Worm (Caenorhabditis elegans): Measurements from ENCODE around the gene ani-2.
A peak's percentile ranks its signal among the peaks of the same experiment; 100 is the strongest.

Gene ani-2

ce11 chrII:6345195-6346158 lies 19.7 kb downstream of the ani-2 start, which contains the start of gene C32D5.8:
Gene C32D5.8, minus strand, starts transcription at chrII:6345964.
- TF ChIP-seq ama-1 (optimal IDR thresholded peaks at IDR 0.05) = no peak
- no peak for TF ChIP-seq egl-27 (tag; optimal IDR thresholded peaks at IDR 0.05)
- no peak for TF ChIP-seq lin-39 (tag; optimal IDR thresholded peaks at IDR 0.05)
- TF ChIP-seq pqm-1 (tag; optimal IDR thresholded peaks at IDR 0.05) = peak; percentile 23
- TF ChIP-seq nhr-67 (tag; optimal IDR thresholded peaks at IDR 0.05) = no peak
- no peak for TF ChIP-seq skn-1 (tag; optimal IDR thresholded peaks at IDR 0.05)
- TF ChIP-seq nhr-76 (tag; optimal IDR thresholded peaks at IDR 0.05) = no peak
- peak; percentile 55 for TF ChIP-seq pha-4 (tag; optimal IDR thresholded peaks at IDR 0.05)
- TF ChIP-seq ztf-11 (tag; optimal IDR thresholded peaks at IDR 0.05) = no peak
- no peak for TF ChIP-seq nhr-237 (tag; optimal IDR thresholded peaks at IDR 0.05)
- no peak for TF ChIP-seq nhr-12 (tag; optimal IDR thresholded peaks at IDR 0.05)
- no peak for TF ChIP-seq ZK546.5 (tag; optimal IDR thresholded peaks at IDR 0.05)
- no peak for TF ChIP-seq mml-1 (tag; optimal IDR thresholded peaks at IDR 0.05)
- TF ChIP-seq elt-1 (tag; optimal IDR thresholded peaks at IDR 0.05) = peak; percentile 58
- TF ChIP-seq nhr-43 (tag; optimal IDR thresholded peaks at IDR 0.05; ENCODE audit: poor library complexity, severe bottlenecking) = peak; percentile 6
- TF ChIP-seq hmg-11 (tag; optimal IDR thresholded peaks at IDR 0.05) = no peak
- peak; percentile 20 for TF ChIP-seq elt-2 (tag; optimal IDR thresholded peaks at IDR 0.05)
- no peak for TF ChIP-seq daf-12 (tag; optimal IDR thresholded peaks at IDR 0.05)
- TF ChIP-seq fkh-10 (GFP tag; optimal IDR thresholded peaks at IDR 0.05) = no peak
- TF ChIP-seq mdl-1 (tag; optimal IDR thresholded peaks at IDR 0.05) = no peak
- TF ChIP-seq nhr-25 (tag; optimal IDR thresholded peaks at IDR 0.05) = peak; percentile 81
- TF ChIP-seq nhr-11 (tag; optimal IDR thresholded peaks at IDR 0.05) = no peak

- no peak for TF ChIP-seq nhr-76 (tag; optimal IDR thresholded peaks at IDR 0.05)
- TF ChIP-seq fkh-10 (GFP tag; optimal IDR thresholded peaks at IDR 0.05) = no peak
- no peak for TF ChIP-seq sea-2 (GFP tag; optimal IDR thresholded peaks at IDR 0.05)
- TF ChIP-seq pqm-1 (tag; optimal IDR thresholded peaks at IDR 0.05) = no peak
- TF ChIP-seq pha-4 (tag; optimal IDR thresholded peaks at IDR 0.05) = no peak
- no peak for TF ChIP-seq ztf-4 (tag; optimal IDR thresholded peaks at IDR 0.05)
- no peak for TF ChIP-seq ceh-28 (tag; optimal IDR thresholded peaks at IDR 0.05)
- no peak for TF ChIP-seq lin-15B (tag; optimal IDR thresholded peaks at IDR 0.05)
- TF ChIP-seq fos-1 (tag; optimal IDR thresholded peaks at IDR 0.05) = no peak
- TF ChIP-seq ceh-16 (tag; optimal IDR thresholded peaks at IDR 0.05) = no peak
- TF ChIP-seq nhr-23 (tag; optimal IDR thresholded peaks at IDR 0.05) = no peak
Measured at ce11 chrII:6344513-6344912, 20.7 kb downstream of the ani-2 start.

ce11 chrII:6343893-6344292 lies 21.3 kb downstream of the ani-2 start, which contains the start of gene txt-18:
Gene txt-18, plus strand, starts transcription at chrII:6344072.
- TF ChIP-seq nhr-23 (tag; optimal IDR thresholded peaks at IDR 0.05) (peak; percentile 41), ZK546.5 (tag; optimal IDR thresholded peaks at IDR 0.05) (no peak), tbx-2 (tag; optimal IDR thresholded peaks at IDR 0.05) (no peak), nhr-67 (tag; optimal IDR thresholded peaks at IDR 0.05) (no peak), pqm-1 (tag; optimal IDR thresholded peaks at IDR 0.05) (no peak), fkh-2 (tag; optimal IDR thresholded peaks at IDR 0.05) (no peak), elt-1 (tag; optimal IDR thresholded peaks at IDR 0.05) (no peak), fos-1 (tag; optimal IDR thresholded peaks at IDR 0.05) (no peak), jun-1 (tag; optimal IDR thresholded peaks at IDR 0.05) (no peak), ceh-28 (tag; optimal IDR thresholded peaks at IDR 0.05) (no peak), daf-12 (tag; optimal IDR thresholded peaks at IDR 0.05) (no peak), fkh-10 (GFP tag; optimal IDR thresholded peaks at IDR 0.05) (no peak), unc-62 (GFP tag; optimal IDR thresholded peaks at IDR 0.05) (no peak), sea-2 (GFP tag; optimal IDR thresholded peaks at IDR 0.05) (no peak), ceh-82 (tag; optimal IDR thresholded peaks at IDR 0.05) (no peak), aly-2 (tag; optimal IDR thresholded peaks at IDR 0.05) (no peak), nhr-77 (tag; optimal IDR thresholded peaks at IDR 0.05) (no peak), mdl-1 (tag; optimal IDR thresholded peaks at IDR 0.05) (no peak), ceh-16 (tag; optimal IDR thresholded peaks at IDR 0.05) (no peak), pha-4 (tag; optimal IDR thresholded peaks at IDR 0.05) (peak; percentile 81), nhr-25 (tag; optimal IDR thresholded peaks at IDR 0.05) (peak; percentile 13), nfya-1 (tag; optimal IDR thresholded peaks at IDR 0.05; ENCODE audit: insufficient read depth) (peak; percentile 23), zag-1 (tag; optimal IDR thresholded peaks at IDR 0.05) (no peak), lin-15B (tag; optimal IDR thresholded peaks at IDR 0.05) (no peak), eor-1 (tag; optimal IDR thresholded peaks at IDR 0.05) (no peak), lsy-12 (tag; optimal IDR thresholded peaks at IDR 0.05) (no peak), snpc-4 (tag; optimal IDR thresholded peaks at IDR 0.05) (no peak), ama-1 (optimal IDR thresholded peaks at IDR 0.05) (no peak), mml-1 (tag; optimal IDR thresholded peaks at IDR 0.05) (no peak), nhr-237 (tag; optimal IDR thresholded peaks at IDR 0.05) (no peak), R02D3.7 (tag; optimal IDR thresholded peaks at IDR 0.05) (no peak)

All from whole organism, L3 larva.